Worm (Caenorhabditis elegans): ENCODE measurements around the gene Y51H4A.6.

- TF ChIP-seq dmd-4 (tag; optimal IDR thresholded peaks at IDR 0.05) (no peak), mdl-1 (tag; optimal IDR thresholded peaks at IDR 0.05) (no peak), F13H6.1 (tag; optimal IDR thresholded peaks at IDR 0.05) (no peak), elt-1 (tag; optimal IDR thresholded peaks at IDR 0.05) (no peak), nhr-12 (tag; optimal IDR thresholded peaks at IDR 0.05) (no peak)
These were observed 44.5 kb upstream of the Y51H4A.6 start, which contains the start of gene rho-1 for ce11 chrIV:16488921-16489320.
